Fruit fly (Drosophila melanogaster) whole organism, embryonic: ENCODE measurements around the gene Atu.
A peak's percentile ranks its signal among the peaks of the same experiment; 100 is the strongest.

Experiments used
- BEAF-32 ChIP-seq: fragments of 200-800 bp; sonication (Bioruptor generic); optimal IDR thresholded peaks from 3 replicates; lab custom pipeline; 2017; ENCODE audit warnings: missing biosample characterization, missing genetic modification characterization, mild to moderate bottlenecking, moderate library complexity, missing genetic modification reagents
- Bdp1 ChIP-seq: fragments of 200-800 bp; sonication (Bioruptor generic); optimal IDR thresholded peaks from 3 replicates; lab custom pipeline; 2016; ENCODE audit warnings: missing biosample characterization, missing genetic modification characterization
- CG10209 ChIP-seq: fragments of 200-800 bp; sonication (Bioruptor generic); optimal IDR thresholded peaks from 3 replicates; lab custom pipeline; 2017; ENCODE audit warnings: missing biosample characterization, mild to moderate bottlenecking, missing genetic modification characterization, missing genetic modification reagents
- CG10274 ChIP-seq: fragments of 200-800 bp; sonication (Bioruptor generic); optimal IDR thresholded peaks from 3 replicates; lab custom pipeline; 2017; ENCODE audit warnings: missing biosample characterization, mild to moderate bottlenecking, missing genetic modification characterization
- CG10431 ChIP-seq: fragments of 200-800 bp; sonication (Bioruptor generic); optimal IDR thresholded peaks from 3 replicates; lab custom pipeline; 2018; ENCODE audit warnings: missing biosample characterization, mild to moderate bottlenecking, missing genetic modification characterization
- CG10654 ChIP-seq: fragments of 200-800 bp; sonication (Bioruptor generic); optimal IDR thresholded peaks from 2 replicates; lab custom pipeline; 2016; ENCODE audit warnings: missing biosample characterization, missing genetic modification characterization
- CG11093 ChIP-seq: fragments of 200-800 bp; sonication (Bioruptor generic); IDR thresholded peaks from 3 replicates; pipeline ENCODE4 v1.3.6; 2022; ENCODE audit warnings: missing biosample characterization, missing genetic modification characterization
- CG15011 ChIP-seq: fragments of 200-800 bp; sonication (Bioruptor generic); optimal IDR thresholded peaks from 3 replicates; lab custom pipeline; 2018; ENCODE audit warnings: missing biosample characterization, mild to moderate bottlenecking, missing genetic modification characterization
- CG15269 ChIP-seq: fragments of 200-800 bp; sonication (Bioruptor generic); optimal IDR thresholded peaks from 2 replicates; lab custom pipeline; 2018; ENCODE audit warnings: missing biosample characterization, mild to moderate bottlenecking, missing genetic modification characterization, moderate library complexity
- CG17186 ChIP-seq: fragments of 200-800 bp; sonication (Bioruptor generic); optimal IDR thresholded peaks from 3 replicates; lab custom pipeline; 2017; ENCODE audit warnings: missing biosample characterization, missing genetic modification reagents, missing genetic modification characterization
- CG17829 ChIP-seq: fragments of 200-800 bp; optimal IDR thresholded peaks from 2 replicates; lab custom pipeline; 2019; ENCODE audit warnings: missing biosample characterization, mild to moderate bottlenecking, missing genetic modification characterization, moderate library complexity
- CG2889 ChIP-seq: fragments of 200-800 bp; sonication (Bioruptor generic); IDR thresholded peaks from 3 replicates; pipeline ENCODE4 v1.3.6; 2022; ENCODE audit warnings: missing biosample characterization, missing genetic modification characterization
- CG30020 ChIP-seq: fragments of 200-800 bp; optimal IDR thresholded peaks from 2 replicates; lab custom pipeline; 2019; ENCODE audit warnings: missing biosample characterization, mild to moderate bottlenecking, missing genetic modification characterization, moderate library complexity
- CG30403 ChIP-seq: fragments of 200-800 bp; sonication (Bioruptor generic); optimal IDR thresholded peaks from 3 replicates; lab custom pipeline; 2016; ENCODE audit warnings: missing biosample characterization, missing genetic modification characterization
- CG3065 ChIP-seq: fragments of 200-800 bp; sonication (Bioruptor generic); optimal IDR thresholded peaks from 2 replicates; lab custom pipeline; 2016; ENCODE audit warnings: missing biosample characterization, missing genetic modification characterization
- CG32767 ChIP-seq: fragments of 200-800 bp; sonication (Bioruptor generic); IDR thresholded peaks from 2 replicates; pipeline ENCODE4 v1.3.6; 2022; ENCODE audit warnings: missing biosample characterization, missing genetic modification characterization
- CG34224 ChIP-seq: fragments of 200-800 bp; sonication (Bioruptor generic); IDR thresholded peaks from 3 replicates; pipeline ENCODE4 v1.3.6; 2022; ENCODE audit warnings: missing biosample characterization, missing genetic modification characterization; ENCODE audit not compliant: partially characterized antibody
- CG34376 ChIP-seq: fragments of 200-800 bp; sonication (Bioruptor generic); optimal IDR thresholded peaks from 2 replicates; lab custom pipeline; 2018; ENCODE audit warnings: missing biosample characterization, mild to moderate bottlenecking, missing genetic modification characterization
- CG3838 ChIP-seq: fragments of 200-800 bp; sonication (Bioruptor generic); optimal IDR thresholded peaks from 3 replicates; lab custom pipeline; 2016; ENCODE audit warnings: missing biosample characterization, missing genetic modification characterization
- CG5180 ChIP-seq: fragments of 200-800 bp; sonication (Bioruptor generic); optimal IDR thresholded peaks from 3 replicates; lab custom pipeline; 2017; ENCODE audit warnings: missing biosample characterization, missing genetic modification characterization, mild to moderate bottlenecking, moderate library complexity, missing genetic modification reagents
- CG6254 ChIP-seq: fragments of 200-800 bp; sonication (Bioruptor generic); optimal IDR thresholded peaks from 3 replicates; lab custom pipeline; 2017; ENCODE audit warnings: mild to moderate bottlenecking, missing biosample characterization, missing genetic modification reagents, missing genetic modification characterization
- CG9817 ChIP-seq: fragments of 200-800 bp; sonication (Bioruptor generic); optimal IDR thresholded peaks from 2 replicates; lab custom pipeline; 2018; ENCODE audit warnings: missing biosample characterization, mild to moderate bottlenecking, missing genetic modification characterization, moderate library complexity
- Dad ChIP-seq: fragments of 200-800 bp; sonication (Bioruptor generic); optimal IDR thresholded peaks from 3 replicates; lab custom pipeline; 2016; ENCODE audit warnings: missing biosample characterization, missing genetic modification characterization
- Fer3 ChIP-seq: fragments of 200-800 bp; sonication (Bioruptor generic); optimal IDR thresholded peaks from 2 replicates; lab custom pipeline; 2018; ENCODE audit warnings: missing biosample characterization, mild to moderate bottlenecking, missing genetic modification characterization, moderate library complexity
- HmgZ ChIP-seq: fragments of 200-800 bp; sonication (Bioruptor generic); optimal IDR thresholded peaks from 2 replicates; lab custom pipeline; 2018; ENCODE audit warnings: missing biosample characterization, mild to moderate bottlenecking, missing genetic modification characterization
- Hmx ChIP-seq: fragments of 200-800 bp; sonication (Bioruptor generic); optimal IDR thresholded peaks from 2 replicates; lab custom pipeline; 2016; ENCODE audit warnings: missing biosample characterization, missing genetic modification characterization
- Hsf ChIP-seq: fragments of 200-800 bp; sonication (Bioruptor generic); optimal IDR thresholded peaks from 3 replicates; lab custom pipeline; 2016; ENCODE audit warnings: missing biosample characterization, missing genetic modification characterization
- Mes4 ChIP-seq: fragments of 200-800 bp; sonication (Bioruptor generic); optimal IDR thresholded peaks from 2 replicates; lab custom pipeline; 2016; ENCODE audit warnings: missing biosample characterization, missing genetic modification characterization
- Optix ChIP-seq: fragments of 200-800 bp; sonication (Bioruptor generic); IDR thresholded peaks from 3 replicates; pipeline ENCODE4 v1.3.6; 2022; ENCODE audit warnings: missing biosample characterization, missing genetic modification characterization
- Pdp1 ChIP-seq, 2 experiments: fragments of 200-800 bp; sonication (Bioruptor generic); optimal IDR thresholded peaks; 3 replicates each; lab custom pipeline; 2016; ENCODE audit warnings: missing biosample characterization in 2 of 2, missing genetic modification characterization in 2 of 2, mild to moderate bottlenecking in 1 of 2, moderate library complexity in 1 of 2
- Rx ChIP-seq: fragments of 200-800 bp; sonication (Bioruptor generic); IDR thresholded peaks from 2 replicates; pipeline ENCODE4 v1.3.6; 2022; ENCODE audit warnings: missing biosample characterization, missing genetic modification characterization
- Stat92E ChIP-seq, 3 experiments: fragments of >200 bp in 2 of 3; fragments of 200-800 bp in 1 of 3; sonication (Bioruptor generic) in 1 of 3; optimal IDR thresholded peaks; 2 replicates each; lab custom pipeline; 2017 to 2019; ENCODE audit warnings: missing biosample characterization in 3 of 3, missing genetic modification characterization in 3 of 3, mild to moderate bottlenecking in 1 of 3, moderate library complexity in 1 of 3
- Vsx1 ChIP-seq: fragments of 200-800 bp; sonication (Bioruptor generic); optimal IDR thresholded peaks from 2 replicates; lab custom pipeline; 2017; ENCODE audit warnings: missing biosample characterization, mild to moderate bottlenecking, missing genetic modification characterization, missing genetic modification reagents
- amos ChIP-seq: fragments of 200-800 bp; sonication (Bioruptor generic); IDR thresholded peaks from 2 replicates; pipeline ENCODE4 v1.3.6; 2022; ENCODE audit warnings: missing biosample characterization, missing genetic modification characterization; ENCODE audit not compliant: partially characterized antibody
- ap ChIP-seq: fragments of 200-800 bp; sonication (Bioruptor generic); IDR thresholded peaks from 2 replicates; pipeline ENCODE4 v1.3.6; 2022; ENCODE audit warnings: missing biosample characterization, missing genetic modification characterization
- bab2 ChIP-seq: fragments of 200-800 bp; sonication (Bioruptor generic); optimal IDR thresholded peaks from 2 replicates; lab custom pipeline; 2016; ENCODE audit warnings: missing biosample characterization, missing genetic modification characterization
- cad ChIP-seq: fragments of >200 bp; optimal IDR thresholded peaks from 2 replicates; lab custom pipeline; 2017; ENCODE audit warnings: missing biosample characterization, missing genetic modification characterization
- dm ChIP-seq: fragments of 200-800 bp; sonication (Bioruptor generic); optimal IDR thresholded peaks from 3 replicates; lab custom pipeline; 2016; ENCODE audit warnings: missing biosample characterization, missing genetic modification characterization
- fd96Cb ChIP-seq: fragments of 200-800 bp; sonication (Bioruptor generic); optimal IDR thresholded peaks from 2 replicates; lab custom pipeline; 2018; ENCODE audit warnings: missing biosample characterization, mild to moderate bottlenecking, missing genetic modification characterization, moderate library complexity
- ftz-f1 ChIP-seq: fragments of 200-800 bp; sonication (Bioruptor generic); optimal IDR thresholded peaks from 2 replicates; lab custom pipeline; 2016; ENCODE audit warnings: missing biosample characterization, missing genetic modification characterization
- ind ChIP-seq: fragments of 200-800 bp; sonication (Bioruptor generic); optimal IDR thresholded peaks from 3 replicates; lab custom pipeline; 2016; ENCODE audit warnings: missing biosample characterization, missing genetic modification characterization
- jing ChIP-seq: fragments of 200-800 bp; sonication (Bioruptor generic); optimal IDR thresholded peaks from 2 replicates; lab custom pipeline; 2018; ENCODE audit warnings: missing biosample characterization, mild to moderate bottlenecking, missing genetic modification characterization
- maf-S ChIP-seq: fragments of 200-800 bp; sonication (Bioruptor generic); optimal IDR thresholded peaks from 2 replicates; lab custom pipeline; 2016; ENCODE audit warnings: missing biosample characterization, missing genetic modification characterization
- mam ChIP-seq: fragments of 200-800 bp; sonication (Bioruptor generic); optimal IDR thresholded peaks from 3 replicates; lab custom pipeline; 2016; ENCODE audit warnings: missing biosample characterization, missing genetic modification characterization
- salm ChIP-seq: fragments of 200-800 bp; sonication (Bioruptor generic); optimal IDR thresholded peaks from 2 replicates; lab custom pipeline; 2018; ENCODE audit warnings: missing biosample characterization, mild to moderate bottlenecking, missing genetic modification characterization
- slp2 ChIP-seq: fragments of 200-800 bp; sonication (Bioruptor generic); optimal IDR thresholded peaks from 2 replicates; lab custom pipeline; 2016; ENCODE audit warnings: missing biosample characterization, missing genetic modification characterization
- sna ChIP-seq: fragments of 200-800 bp; sonication (Bioruptor generic); IDR thresholded peaks from 2 replicates; pipeline ENCODE4 v1.3.6; 2022; ENCODE audit warnings: missing biosample characterization, missing genetic modification characterization; ENCODE audit not compliant: partially characterized antibody
- twi ChIP-seq: fragments of 200-800 bp; optimal IDR thresholded peaks from 2 replicates; lab custom pipeline; 2019; ENCODE audit warnings: missing biosample characterization, mild to moderate bottlenecking, missing genetic modification characterization, moderate library complexity

The Atu gene

dm6 chr3R:5648569-5649476, 35.7 kb downstream of the Atu start, which contains the start of the genes MTA1-like and Sec23 (continued):
- TF ChIP-seq CG2889 (no peak), Fer3 (peak; percentile 8), CG5180 (GFP tag; lab: Kevin White, UChicago) (no peak), CG3838 (GFP tag; lab: Kevin White, UChicago) (no peak), CG17186 (GFP tag; lab: Kevin White, UChicago) (peak; percentile 59), HmgZ (peak; percentile 26), maf-S (GFP tag; lab: Kevin White, UChicago) (no peak), CG15269 (tag; lab: Kevin White, UChicago) (peak; percentile 43), amos (peak; percentile 92), Mes4 (GFP tag; lab: Kevin White, UChicago) (no peak), dm (GFP tag; lab: Kevin White, UChicago) (peak; percentile 36), CG17829 (tag; lab: Kevin White, UChicago) (peak; percentile 78), mam (GFP tag; lab: Kevin White, UChicago) (peak; percentile 53), ind (GFP tag; lab: Kevin White, UChicago) (peak; percentile 61), Rx (GFP tag; lab: Robert Waterston, UW) (no peak), Dad (GFP tag; lab: Kevin White, UChicago) (no peak), CG10654 (GFP tag; lab: Kevin White, UChicago) (peak; percentile 44), Optix (no peak), Pdp1 (GFP tag; optimal IDR thresholded peaks at IDR 0.05; lab: Kevin White, UChicago) (peak in 1 of 2 experiments; percentile 22), CG11093 (GFP tag; lab: Robert Waterston, UW) (no peak), CG9817 (tag; lab: Kevin White, UChicago) (peak; percentile 47), sna (GFP tag; lab: Robert Waterston, UW) (peak; percentile 94), Hsf (GFP tag; lab: Kevin White, UChicago) (no peak), CG32767 (GFP tag; lab: Robert Waterston, UW) (no peak; the same call in 1 of the 2 replicates), CG10274 (GFP tag; lab: Kevin White, UChicago) (no peak), jing (GFP tag; lab: Kevin White, UChicago) (no peak), ap (GFP tag; lab: Robert Waterston, UW) (no peak), Bdp1 (GFP tag; lab: Kevin White, UChicago) (no peak), fd96Cb (tag; lab: Kevin White, UChicago) (peak; percentile 18), CG34376 (peak; percentile 46), CG15011 (GFP tag; lab: Kevin White, UChicago) (no peak), Vsx1 (GFP tag; lab: Kevin White, UChicago) (peak; percentile 37), Stat92E (GFP tag; optimal IDR thresholded peaks at IDR 0.05; lab: Kevin White, UChicago) (peak in 1 of 3 experiments; percentile 48), slp2 (no peak), CG30020 (tag; lab: Kevin White, UChicago) (peak; percentile 78), CG10209 (GFP tag; lab: Kevin White, UChicago) (peak; percentile 41), CG10431 (GFP tag; lab: Kevin White, UChicago) (peak; percentile 57), bab2 (GFP tag; lab: Kevin White, UChicago) (peak; percentile 41), BEAF-32 (GFP tag; lab: Kevin White, UChicago) (peak; percentile 95), ftz-f1 (GFP tag; lab: Kevin White, UChicago) (no peak), twi (tag; lab: Kevin White, UChicago) (peak; percentile 44), CG30403 (GFP tag; lab: Kevin White, UChicago) (peak; percentile 65), CG6254 (GFP tag; lab: Kevin White, UChicago) (no peak), CG3065 (GFP tag; lab: Kevin White, UChicago) (no peak), cad (GFP tag; lab: Kevin White, UChicago) (no peak), salm (tag; lab: Kevin White, UChicago) (no peak), CG34224 (GFP tag; lab: Robert Waterston, UW) (peak; percentile 85), Hmx (GFP tag; lab: Kevin White, UChicago) (no peak)
